Fruit fly (Drosophila melanogaster): Measurements from ENCODE around the gene CG17378.

Gene CG17378

DNA sequence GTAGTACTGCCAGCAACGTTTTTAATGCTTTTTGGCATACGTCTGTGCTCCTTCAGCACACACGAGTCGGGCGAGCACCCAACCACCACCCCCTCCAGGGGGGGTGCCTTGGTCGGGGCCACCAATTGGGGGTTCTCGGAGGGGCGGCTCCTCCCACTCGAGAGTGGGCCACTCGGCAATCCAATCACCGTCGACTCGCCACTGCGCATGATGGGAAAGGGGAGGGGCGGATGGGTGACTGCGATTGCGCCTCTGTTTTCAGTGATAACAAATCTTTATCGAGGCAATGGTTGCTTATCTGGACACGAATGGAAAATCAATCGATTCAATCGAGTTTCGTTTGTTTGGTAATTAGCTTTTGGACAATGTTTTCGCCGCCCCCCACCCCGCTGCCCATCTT lies 43.7 kb downstream of the CG17378 start (continued):
- 0 out of 2 replicates have a peak, but pooled peaks have one; percentile 9 for TF ChIP-seq sob (GFP tag; IDR thresholded peaks at IDR 0.05)
- TF ChIP-seq toy (GFP tag; IDR thresholded peaks at IDR 0.05): no peak
- 0 out of 3 replicates have a peak, but pooled peaks have one; percentile 7 for TF ChIP-seq CG3726 (GFP tag; IDR thresholded peaks at IDR 0.05)
- no peak for TF ChIP-seq Hsf (GFP tag; optimal IDR thresholded peaks at IDR 0.05)
- no peak for TF ChIP-seq CG6854 (GFP tag; optimal IDR thresholded peaks at IDR 0.05)
- no peak for TF ChIP-seq hth (optimal IDR thresholded peaks at IDR 0.05)
- TF ChIP-seq TFAM (GFP tag; optimal IDR thresholded peaks at IDR 0.05): no peak
- 0 out of 2 replicates have a peak, but pooled peaks have one; percentile 24 for TF ChIP-seq Rfx (GFP tag; IDR thresholded peaks at IDR 0.05)
- TF ChIP-seq Lhr (GFP tag; optimal IDR thresholded peaks at IDR 0.05): no peak
- peak; percentile 47 for TF ChIP-seq ftz-f1 (GFP tag; optimal IDR thresholded peaks at IDR 0.05)
- no peak for TF ChIP-seq NfI (GFP tag; optimal IDR thresholded peaks at IDR 0.05)
- TF ChIP-seq gcm (GFP tag; optimal IDR thresholded peaks at IDR 0.05): no peak
- TF ChIP-seq nom (GFP tag; optimal IDR thresholded peaks at IDR 0.05): no peak
- TF ChIP-seq trh (GFP tag; optimal IDR thresholded peaks at IDR 0.05): no peak
- TF ChIP-seq dimm (GFP tag; IDR thresholded peaks at IDR 0.05): no peak
- TF ChIP-seq CG2875 (GFP tag; optimal IDR thresholded peaks at IDR 0.05): no peak
- TF ChIP-seq CG14441 (GFP tag; IDR thresholded peaks at IDR 0.05): no peak
- TF ChIP-seq Nf-YC (tag; optimal IDR thresholded peaks at IDR 0.05): peak; percentile 99
- no peak for TF ChIP-seq CG18619 (GFP tag; optimal IDR thresholded peaks at IDR 0.05)
- TF ChIP-seq btn (GFP tag; optimal IDR thresholded peaks at IDR 0.05): no peak
- no peak for TF ChIP-seq CG8281 (tag; optimal IDR thresholded peaks at IDR 0.05)
- no peak for TF ChIP-seq Elba2 (GFP tag; optimal IDR thresholded peaks at IDR 0.05)
- TF ChIP-seq CG12236 (GFP tag; optimal IDR thresholded peaks at IDR 0.05): no peak
- no peak for TF ChIP-seq dati (GFP tag; IDR thresholded peaks at IDR 0.05)
- peak; percentile 84 for TF ChIP-seq sens-2 (GFP tag; IDR thresholded peaks at IDR 0.05)
- no peak for TF ChIP-seq Fer1 (GFP tag; optimal IDR thresholded peaks at IDR 0.05)
- no peak for TF ChIP-seq tll (GFP tag; optimal IDR thresholded peaks at IDR 0.05)
- TF ChIP-seq zfh2 (GFP tag; optimal IDR thresholded peaks at IDR 0.05): no peak
- TF ChIP-seq Abd-B (GFP tag; optimal IDR thresholded peaks at IDR 0.05): no peak
- no peak for TF ChIP-seq CG15269 (tag; optimal IDR thresholded peaks at IDR 0.05)
- no peak for TF ChIP-seq Myb (GFP tag; optimal IDR thresholded peaks at IDR 0.05)
- TF ChIP-seq chinmo (GFP tag; IDR thresholded peaks at IDR 0.05; ENCODE audit: partially characterized antibody): peak; percentile 83; the same call in 1 of the 4 replicates
- no peak for TF ChIP-seq CG11398 (GFP tag; optimal IDR thresholded peaks at IDR 0.05)
- no peak for TF ChIP-seq pho (GFP tag; optimal IDR thresholded peaks at IDR 0.05)
- TF ChIP-seq so (GFP tag; IDR thresholded peaks at IDR 0.05): no peak
- TF ChIP-seq unpg (GFP tag; optimal IDR thresholded peaks at IDR 0.05): no peak
- no peak for TF ChIP-seq CG7357 (GFP tag; IDR thresholded peaks at IDR 0.05)
- TF ChIP-seq Opbp (GFP tag; IDR thresholded peaks at IDR 0.05; ENCODE audit: partially characterized antibody): no peak
- no peak for TF ChIP-seq fu2 (GFP tag; optimal IDR thresholded peaks at IDR 0.05)
- no peak for TF ChIP-seq lov (optimal IDR thresholded peaks at IDR 0.05)
- TF ChIP-seq lov (GFP tag; IDR thresholded peaks at IDR 0.05): no peak
- no peak for TF ChIP-seq CG15601 (tag; optimal IDR thresholded peaks at IDR 0.05)
- no peak for TF ChIP-seq CG13775 (GFP tag; optimal IDR thresholded peaks at IDR 0.05)
- TF ChIP-seq wor (GFP tag; IDR thresholded peaks at IDR 0.05): no peak
- no peak for TF ChIP-seq psq (GFP tag; optimal IDR thresholded peaks at IDR 0.05)
- no peak for TF ChIP-seq fd3F (GFP tag; optimal IDR thresholded peaks at IDR 0.05)
- 0 out of 2 replicates have a peak, but pooled peaks have one; percentile 20 for TF ChIP-seq CG9932 (GFP tag; IDR thresholded peaks at IDR 0.05)
- no peak for TF ChIP-seq CG15011 (GFP tag; optimal IDR thresholded peaks at IDR 0.05)
- TF ChIP-seq repo (GFP tag; optimal IDR thresholded peaks at IDR 0.05): no peak
- no peak for TF ChIP-seq CG31365 (tag; optimal IDR thresholded peaks at IDR 0.05)
- TF ChIP-seq grau (tag; optimal IDR thresholded peaks at IDR 0.05): no peak
- TF ChIP-seq CG8944 (GFP tag; optimal IDR thresholded peaks at IDR 0.05): no peak
